Worm (Caenorhabditis elegans) whole organism, L4 larva: ENCODE data around the gene C52B9.4.

Experiments
- F49E8.2 ChIP-seq: sonication (generic microtip); optimal IDR thresholded peaks from 2 replicates; lab custom pipeline; 2016; ENCODE audit warnings: missing compliant biosample characterization, mild to moderate bottlenecking, missing genetic modification characterization, borderline replicate concordance
- dmd-8 ChIP-seq: fragments of 200-800 bp; sonication (Bioruptor generic); IDR thresholded peaks from 2 replicates; pipeline ENCODE4 v1.3.6; 2022; ENCODE audit warnings: missing genetic modification characterization, missing compliant biosample characterization
- dve-1 ChIP-seq: sonication (generic microtip); optimal IDR thresholded peaks from 2 replicates; lab custom pipeline; 2017; ENCODE audit warnings: antibody characterized with exemption, mild to moderate bottlenecking, missing genetic modification characterization, missing compliant biosample characterization; ENCODE audit not compliant: insufficient read depth
- egl-43 ChIP-seq: fragments of 200-800 bp; sonication (Bioruptor generic); IDR thresholded peaks from 2 replicates; pipeline ENCODE4 v1.3.6; 2022; ENCODE audit warnings: missing genetic modification reagents, missing genetic modification characterization, missing compliant biosample characterization
- mxl-3 ChIP-seq: fragments of 200-800 bp; sonication (Bioruptor generic); optimal IDR thresholded peaks from 2 replicates; lab custom pipeline; 2018; ENCODE audit warnings: mild to moderate bottlenecking, missing genetic modification characterization, missing compliant biosample characterization

DNA sequence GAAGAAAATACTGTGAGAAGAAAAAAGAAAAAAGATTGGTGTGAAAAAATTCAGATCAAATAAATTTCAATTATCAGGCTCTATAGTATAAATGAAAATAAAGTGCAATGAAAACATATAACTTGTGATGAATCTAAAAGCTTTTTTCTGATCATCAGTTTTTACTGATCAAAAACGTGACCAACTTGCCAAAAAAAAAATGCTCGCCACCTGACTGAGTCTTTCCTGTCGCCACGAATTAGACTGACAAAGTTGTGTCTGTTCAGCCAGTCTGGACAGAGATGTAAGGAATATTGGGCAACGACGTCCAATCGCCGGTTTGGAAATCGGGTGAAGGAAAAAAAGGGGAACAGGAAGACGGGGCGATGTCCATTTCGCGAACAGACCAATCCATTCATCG lies 41.0 kb upstream of the C52B9.4 start:
- TF ChIP-seq mxl-3 (GFP tag; lab: Kevin White, UChicago) (no peak), dve-1 (tag; lab: Kevin White, UChicago) (peak; percentile 7), F49E8.2 (tag; lab: Kevin White, UChicago) (no peak), egl-43 (GFP tag; lab: Robert Waterston, UW) (no peak), dmd-8 (GFP tag; lab: Robert Waterston, UW) (no peak)
